Fruit fly (Drosophila melanogaster) whole organism, embryonic: ENCODE data around the gene CG33107.

ENCODE experiments used
- ATbp ChIP-seq: fragments of 200-800 bp; sonication (Bioruptor generic); optimal IDR thresholded peaks from 2 replicates; lab custom pipeline; 2017; ENCODE audit warnings: missing biosample characterization, mild to moderate bottlenecking, missing genetic modification characterization, missing genetic modification reagents
- Adf1 ChIP-seq: fragments of 200-800 bp; sonication (Bioruptor generic); IDR thresholded peaks from 2 replicates; pipeline ENCODE4 v1.3.6; 2022; ENCODE audit warnings: missing biosample characterization, missing genetic modification characterization
- BEAF-32 ChIP-seq: fragments of 200-800 bp; sonication (Bioruptor generic); optimal IDR thresholded peaks from 3 replicates; lab custom pipeline; 2017; ENCODE audit warnings: missing biosample characterization, missing genetic modification characterization, mild to moderate bottlenecking, moderate library complexity, missing genetic modification reagents
- CG10209 ChIP-seq: fragments of 200-800 bp; sonication (Bioruptor generic); optimal IDR thresholded peaks from 3 replicates; lab custom pipeline; 2017; ENCODE audit warnings: missing biosample characterization, mild to moderate bottlenecking, missing genetic modification characterization, missing genetic modification reagents
- CG10654 ChIP-seq: fragments of 200-800 bp; sonication (Bioruptor generic); optimal IDR thresholded peaks from 2 replicates; lab custom pipeline; 2016; ENCODE audit warnings: missing biosample characterization, missing genetic modification characterization
- CG11398 ChIP-seq: fragments of 200-800 bp; sonication (Bioruptor generic); optimal IDR thresholded peaks from 2 replicates; lab custom pipeline; 2016; ENCODE audit warnings: missing biosample characterization, missing genetic modification characterization
- CG11456 ChIP-seq: fragments of 200-800 bp; sonication (Bioruptor generic); IDR thresholded peaks from 3 replicates; pipeline ENCODE4 v1.3.6; 2022; ENCODE audit warnings: missing biosample characterization, missing genetic modification characterization
- CG12744 ChIP-seq: fragments of 200-800 bp; sonication (Bioruptor generic); optimal IDR thresholded peaks from 2 replicates; lab custom pipeline; 2016; ENCODE audit warnings: missing biosample characterization, missing genetic modification characterization
- CG12942 ChIP-seq: fragments of 200-800 bp; sonication (Bioruptor generic); optimal IDR thresholded peaks from 3 replicates; lab custom pipeline; 2016; ENCODE audit warnings: missing biosample characterization, missing genetic modification characterization
- CG13424 ChIP-seq: fragments of 200-800 bp; sonication (Bioruptor generic); optimal IDR thresholded peaks from 2 replicates; lab custom pipeline; 2019; ENCODE audit warnings: missing biosample characterization, mild to moderate bottlenecking, missing genetic modification characterization, moderate library complexity
- CG14860 ChIP-seq: fragments of 200-800 bp; sonication (Bioruptor generic); IDR thresholded peaks from 3 replicates; pipeline ENCODE4 v1.3.6; 2022; ENCODE audit warnings: missing biosample characterization, missing genetic modification characterization; ENCODE audit not compliant: partially characterized antibody
- CG15011 ChIP-seq: fragments of 200-800 bp; sonication (Bioruptor generic); optimal IDR thresholded peaks from 3 replicates; lab custom pipeline; 2018; ENCODE audit warnings: missing biosample characterization, mild to moderate bottlenecking, missing genetic modification characterization
- CG15269 ChIP-seq: fragments of 200-800 bp; sonication (Bioruptor generic); optimal IDR thresholded peaks from 2 replicates; lab custom pipeline; 2018; ENCODE audit warnings: missing biosample characterization, mild to moderate bottlenecking, missing genetic modification characterization, moderate library complexity
- CG1603 ChIP-seq: fragments of 200-800 bp; sonication (Bioruptor generic); optimal IDR thresholded peaks from 2 replicates; lab custom pipeline; 2019; ENCODE audit warnings: missing biosample characterization, mild to moderate bottlenecking, missing genetic modification characterization, moderate library complexity
- CG18599 ChIP-seq: fragments of 200-800 bp; sonication (Bioruptor generic); optimal IDR thresholded peaks from 3 replicates; lab custom pipeline; 2017; ENCODE audit warnings: missing biosample characterization, missing genetic modification characterization, mild to moderate bottlenecking, moderate library complexity, missing genetic modification reagents
- CG2120 ChIP-seq: fragments of 200-800 bp; sonication (Bioruptor generic); optimal IDR thresholded peaks from 3 replicates; lab custom pipeline; 2016; ENCODE audit warnings: missing biosample characterization, missing genetic modification characterization
- CG2199 ChIP-seq: fragments of 200-800 bp; sonication (Bioruptor generic); IDR thresholded peaks from 3 replicates; pipeline ENCODE4 v1.3.6; 2022; ENCODE audit warnings: missing biosample characterization, missing genetic modification characterization
- CG33213 ChIP-seq: fragments of 200-800 bp; sonication (Bioruptor generic); optimal IDR thresholded peaks from 3 replicates; lab custom pipeline; 2016; ENCODE audit warnings: missing biosample characterization, missing genetic modification characterization
- CG3838 ChIP-seq: fragments of 200-800 bp; sonication (Bioruptor generic); optimal IDR thresholded peaks from 3 replicates; lab custom pipeline; 2016; ENCODE audit warnings: missing biosample characterization, missing genetic modification characterization
- CG3847 ChIP-seq: fragments of 200-800 bp; sonication (Bioruptor generic); IDR thresholded peaks from 2 replicates; pipeline ENCODE4 v1.3.6; 2022; ENCODE audit warnings: missing biosample characterization, missing genetic modification characterization
- CG8924 ChIP-seq: fragments of 200-800 bp; optimal IDR thresholded peaks from 3 replicates; lab custom pipeline; 2019; ENCODE audit warnings: missing biosample characterization, mild to moderate bottlenecking, missing genetic modification characterization, moderate library complexity
- CTCF ChIP-seq: fragments of 200-800 bp; sonication (Bioruptor generic); optimal IDR thresholded peaks from 2 replicates; lab custom pipeline; 2017; ENCODE audit warnings: missing biosample characterization, mild to moderate bottlenecking, missing genetic modification characterization, moderate library complexity
- CrebB ChIP-seq: fragments of 200-800 bp; sonication (Bioruptor generic); optimal IDR thresholded peaks from 3 replicates; lab custom pipeline; 2018; ENCODE audit warnings: missing biosample characterization, mild to moderate bottlenecking, missing genetic modification characterization
- Dll ChIP-seq: fragments of 200-800 bp; sonication (Bioruptor generic); IDR thresholded peaks from 4 replicates; pipeline ENCODE4 v1.3.6; 2022; ENCODE audit warnings: missing biosample characterization, missing genetic modification characterization; ENCODE audit not compliant: partially characterized antibody
- E2f1 ChIP-seq: fragments of 200-800 bp; sonication (Bioruptor generic); IDR thresholded peaks from 2 replicates; pipeline ENCODE4 v1.3.6; 2022; ENCODE audit warnings: missing biosample characterization, missing genetic modification characterization
- ERR ChIP-seq: fragments of 200-800 bp; sonication (Bioruptor generic); optimal IDR thresholded peaks from 2 replicates; lab custom pipeline; 2016; ENCODE audit warnings: missing biosample characterization, missing genetic modification characterization
- Elba2 ChIP-seq: fragments of 200-800 bp; sonication (Bioruptor generic); optimal IDR thresholded peaks from 3 replicates; lab custom pipeline; 2016; ENCODE audit warnings: missing biosample characterization, missing genetic modification characterization
- Fer1 ChIP-seq: fragments of 200-800 bp; sonication (Bioruptor generic); optimal IDR thresholded peaks from 2 replicates; lab custom pipeline; 2017; ENCODE audit warnings: missing biosample characterization, mild to moderate bottlenecking, missing genetic modification characterization
- Fer3 ChIP-seq: fragments of 200-800 bp; sonication (Bioruptor generic); optimal IDR thresholded peaks from 2 replicates; lab custom pipeline; 2018; ENCODE audit warnings: missing biosample characterization, mild to moderate bottlenecking, missing genetic modification characterization, moderate library complexity
- H15 ChIP-seq: fragments of 200-800 bp; sonication (Bioruptor generic); IDR thresholded peaks from 3 replicates; pipeline ENCODE4 v1.3.6; 2022; ENCODE audit warnings: missing biosample characterization, missing genetic modification characterization
- Nf-YC ChIP-seq: fragments of 200-800 bp; optimal IDR thresholded peaks from 3 replicates; lab custom pipeline; 2019; ENCODE audit warnings: missing biosample characterization, mild to moderate bottlenecking, missing genetic modification characterization, moderate library complexity
- Rfx ChIP-seq: fragments of 200-800 bp; sonication (Bioruptor generic); IDR thresholded peaks from 2 replicates; pipeline ENCODE4 v1.3.6; 2022; ENCODE audit warnings: missing biosample characterization, missing genetic modification characterization
- Side ChIP-seq: fragments of 200-800 bp; sonication (Bioruptor generic); optimal IDR thresholded peaks from 2 replicates; lab custom pipeline; 2016; ENCODE audit warnings: missing biosample characterization, missing genetic modification characterization
- Six4 ChIP-seq: fragments of 200-800 bp; sonication (Bioruptor generic); optimal IDR thresholded peaks from 2 replicates; lab custom pipeline; 2016; ENCODE audit warnings: missing biosample characterization, missing genetic modification characterization
- Taf1 ChIP-seq: fragments of 200-800 bp; sonication (Bioruptor generic); IDR thresholded peaks from 2 replicates; pipeline ENCODE4 v1.3.6; 2022; ENCODE audit warnings: missing biosample characterization, missing genetic modification characterization
- corto ChIP-seq: fragments of 200-800 bp; sonication (Bioruptor generic); optimal IDR thresholded peaks from 2 replicates; lab custom pipeline; 2016; ENCODE audit warnings: missing biosample characterization, mild to moderate bottlenecking, missing genetic modification characterization, moderate library complexity
- cwo ChIP-seq: fragments of 200-800 bp; sonication (Bioruptor generic); optimal IDR thresholded peaks from 3 replicates; lab custom pipeline; 2017; ENCODE audit warnings: missing biosample characterization, missing genetic modification characterization, mild to moderate bottlenecking, moderate library complexity, missing genetic modification reagents
- dan ChIP-seq: fragments of 200-800 bp; sonication (Bioruptor generic); IDR thresholded peaks from 2 replicates; pipeline ENCODE4 v1.3.6; 2022; ENCODE audit warnings: missing biosample characterization, missing genetic modification characterization
- fd102C ChIP-seq: fragments of 200-800 bp; sonication (Bioruptor generic); optimal IDR thresholded peaks from 2 replicates; lab custom pipeline; 2018; ENCODE audit warnings: missing biosample characterization, mild to moderate bottlenecking, missing genetic modification characterization, moderate library complexity
- gce ChIP-seq: fragments of 200-800 bp; sonication (Bioruptor generic); IDR thresholded peaks from 3 replicates; pipeline ENCODE4 v1.3.6; 2022; ENCODE audit warnings: missing biosample characterization, missing genetic modification characterization
- gcm2 ChIP-seq: fragments of 200-800 bp; sonication (Bioruptor generic); optimal IDR thresholded peaks from 2 replicates; lab custom pipeline; 2016; ENCODE audit warnings: missing biosample characterization, missing genetic modification characterization
- h ChIP-seq: fragments of >200 bp; optimal IDR thresholded peaks from 2 replicates; lab custom pipeline; 2017
- lmd ChIP-seq: fragments of 200-800 bp; sonication (Bioruptor generic); IDR thresholded peaks from 2 replicates; pipeline ENCODE4 v1.3.6; 2022; ENCODE audit warnings: missing biosample characterization, missing genetic modification characterization
- luna ChIP-seq: fragments of 200-800 bp; sonication (Bioruptor generic); optimal IDR thresholded peaks from 2 replicates; lab custom pipeline; 2016; ENCODE audit warnings: missing biosample characterization, missing genetic modification characterization
- nerfin-2 ChIP-seq: fragments of 200-800 bp; sonication (Bioruptor generic); IDR thresholded peaks from 2 replicates; pipeline ENCODE4 v1.3.6; 2022; ENCODE audit warnings: missing biosample characterization, missing genetic modification characterization; ENCODE audit not compliant: partially characterized antibody
- org-1 ChIP-seq: fragments of 200-800 bp; sonication (Bioruptor generic); optimal IDR thresholded peaks from 2 replicates; lab custom pipeline; 2017; ENCODE audit warnings: missing biosample characterization, missing genetic modification characterization
- pan ChIP-seq, 4 experiments: fragments of >200 bp in 3 of 4; fragments of 200-800 bp in 1 of 4; sonication (Bioruptor generic) in 1 of 4; optimal IDR thresholded peaks in 3 of 4; IDR thresholded peaks in 1 of 4; 2 replicates each; pipeline versions ENCODE4 v1.3.6 to Lab custom; 2017 to 2022; ENCODE audit warnings: missing biosample characterization in 2 of 4, missing genetic modification characterization in 2 of 4, mixed read lengths in 1 of 4
- pb ChIP-seq: fragments of 200-800 bp; sonication (Bioruptor generic); optimal IDR thresholded peaks from 3 replicates; lab custom pipeline; 2016; ENCODE audit warnings: missing biosample characterization, missing genetic modification characterization
- pita ChIP-seq: fragments of 200-800 bp; sonication (Bioruptor generic); optimal IDR thresholded peaks from 2 replicates; lab custom pipeline; 2017; ENCODE audit warnings: missing biosample characterization, mild to moderate bottlenecking, missing genetic modification characterization
- sens-2 ChIP-seq: fragments of 200-800 bp; sonication (Bioruptor generic); IDR thresholded peaks from 2 replicates; pipeline ENCODE4 v1.3.6; 2022; ENCODE audit warnings: missing biosample characterization, missing genetic modification characterization
- tna ChIP-seq: fragments of 200-800 bp; sonication (Bioruptor generic); IDR thresholded peaks from 2 replicates; pipeline ENCODE4 v1.3.6; 2022; ENCODE audit warnings: missing biosample characterization, missing genetic modification characterization; ENCODE audit not compliant: partially characterized antibody

CG33107 gene

DNA sequence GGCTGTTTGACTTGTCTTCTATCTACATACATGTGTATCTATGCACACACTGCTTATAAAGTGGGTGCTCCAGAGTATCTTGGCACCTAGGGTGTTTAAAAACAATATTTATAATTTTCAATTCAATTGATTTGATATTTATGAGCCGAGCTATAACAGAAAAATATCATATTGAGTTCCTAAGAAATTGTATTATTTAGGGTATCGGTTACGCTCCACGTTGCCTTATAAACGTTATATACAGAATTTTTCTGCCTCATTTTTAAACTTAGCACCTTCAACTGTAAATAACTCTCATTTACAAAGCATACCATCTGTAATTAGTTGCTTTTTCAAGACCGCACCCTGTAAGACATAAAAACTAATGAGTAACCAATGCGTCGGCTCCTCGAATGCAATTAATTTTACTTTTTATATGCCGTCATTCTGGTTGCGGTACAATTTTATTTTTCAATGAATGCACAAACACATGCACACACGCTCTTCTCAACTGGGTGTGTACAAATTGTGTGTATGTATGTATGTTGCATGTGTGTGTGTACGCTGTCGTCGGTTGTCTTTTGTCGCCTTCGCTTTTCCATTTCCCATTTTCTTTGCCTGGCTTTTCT, 6.3 kb upstream of the CG33107 start (continued):
- no peak for TF ChIP-seq gcm2 (GFP tag; lab: Kevin White, UChicago)
- no peak for TF ChIP-seq CG14860
- peak; percentile 17 for TF ChIP-seq fd102C (GFP tag; lab: Kevin White, UChicago)
- no peak for TF ChIP-seq CG11456 (GFP tag; lab: Robert Waterston, UW)
- no peak for TF ChIP-seq Elba2 (GFP tag; lab: Kevin White, UChicago)
- no peak for TF ChIP-seq H15 (GFP tag; lab: Robert Waterston, UW)
- TF ChIP-seq pita (GFP tag; lab: Kevin White, UChicago): no peak
- peak; percentile 30; the same call in 1 of the 2 replicates for TF ChIP-seq lmd (GFP tag; lab: Robert Waterston, UW)
- TF ChIP-seq CG3847 (GFP tag; lab: Robert Waterston, UW): no peak
- no peak for TF ChIP-seq dan (GFP tag; lab: Robert Waterston, UW)
- peak; percentile 51 for TF ChIP-seq Six4
- no peak for TF ChIP-seq sens-2 (GFP tag; lab: Robert Waterston, UW)
- peak; percentile 64 for TF ChIP-seq CG10209 (GFP tag; lab: Kevin White, UChicago)
- TF ChIP-seq Rfx (GFP tag; lab: Robert Waterston, UW): no peak
- no peak for TF ChIP-seq Fer3 (tag; lab: Kevin White, UChicago)
- no peak for TF ChIP-seq corto
- TF ChIP-seq h (lab: Kevin White, UChicago): no peak
- TF ChIP-seq luna: no peak
- TF ChIP-seq CG15269 (tag; lab: Kevin White, UChicago): peak; percentile 34
- TF ChIP-seq CG11398 (GFP tag; lab: Kevin White, UChicago): no peak
- peak; percentile 36 for TF ChIP-seq CG1603 (tag; lab: Kevin White, UChicago)
- no peak for TF ChIP-seq tna (GFP tag; lab: Robert Waterston, UW)
- TF ChIP-seq ERR (GFP tag; lab: Kevin White, UChicago): no peak
- TF ChIP-seq Side: peak; percentile 45
- no peak for TF ChIP-seq CG3838
- TF ChIP-seq CG12942: no peak
- TF ChIP-seq gce (GFP tag; lab: Robert Waterston, UW): no peak
- peak; percentile 42 for TF ChIP-seq CG10654 (GFP tag; lab: Kevin White, UChicago)
- peak; percentile 22 for TF ChIP-seq CG18599 (GFP tag; lab: Kevin White, UChicago)
- TF ChIP-seq CG33213 (GFP tag; lab: Kevin White, UChicago): peak; percentile 18
- no peak for TF ChIP-seq CG12744 (GFP tag; lab: Kevin White, UChicago)
- TF ChIP-seq Fer1 (GFP tag; lab: Kevin White, UChicago): no peak
- TF ChIP-seq CG15011 (GFP tag; lab: Kevin White, UChicago): peak; percentile 35
- peak; percentile 69 for TF ChIP-seq CG13424 (tag; lab: Kevin White, UChicago)
- TF ChIP-seq org-1 (GFP tag; lab: Kevin White, UChicago): peak; percentile 64
- no peak for TF ChIP-seq pb (GFP tag; lab: Kevin White, UChicago)
- no peak for TF ChIP-seq nerfin-2 (GFP tag; lab: Robert Waterston, UW)
- TF ChIP-seq Nf-YC (tag; lab: Kevin White, UChicago): no peak
- TF ChIP-seq CG2199 (GFP tag; lab: Robert Waterston, UW): peak; percentile 90; the same call in 2 of the 3 replicates
- no peak for TF ChIP-seq CrebB (tag; lab: Kevin White, UChicago)
- TF ChIP-seq ATbp: peak; percentile 68
- peak in 1 of 2 experiments; percentile 45 for TF ChIP-seq pan (optimal IDR thresholded peaks at IDR 0.05; lab: Kevin White, UChicago)
- no peak for TF ChIP-seq pan (GFP tag; optimal IDR thresholded peaks at IDR 0.05 in 1 of 2, IDR thresholded peaks at IDR 0.05 in 1 of 2)
- no peak for TF ChIP-seq cwo (GFP tag; lab: Kevin White, UChicago)
- no peak for TF ChIP-seq Taf1 (GFP tag; lab: Robert Waterston, UW)
- TF ChIP-seq CG8924 (tag; lab: Kevin White, UChicago): peak; percentile 68
- TF ChIP-seq BEAF-32: no peak
- no peak for TF ChIP-seq Adf1 (GFP tag; lab: Robert Waterston, UW)
- no peak for TF ChIP-seq E2f1 (GFP tag; lab: Robert Waterston, UW)
- no peak for TF ChIP-seq Dll
- TF ChIP-seq CG2120 (GFP tag; lab: Kevin White, UChicago): peak; percentile 15
- TF ChIP-seq CTCF (GFP tag; lab: Kevin White, UChicago): no peak
